Fruit fly (Drosophila melanogaster) whole organism, pupa: Measurements from ENCODE around the gene Cul3.

Experiments
- CG10348 ChIP-seq: fragments of 200-800 bp; sonication (Bioruptor generic); IDR thresholded peaks from 2 replicates; pipeline ENCODE4 v1.3.6; 2022; ENCODE audit warnings: missing biosample characterization, missing genetic modification characterization
- CG12605 ChIP-seq: fragments of 200-800 bp; sonication (Bioruptor generic); IDR thresholded peaks from 2 replicates; pipeline ENCODE4 v1.3.6; 2022; ENCODE audit warnings: missing biosample characterization, missing genetic modification characterization
- CG13204 ChIP-seq: fragments of 200-800 bp; sonication (Bioruptor generic); optimal IDR thresholded peaks from 2 replicates; lab custom pipeline; 2018; ENCODE audit warnings: missing biosample characterization, mild to moderate bottlenecking, missing genetic modification characterization, moderate library complexity
- CG14655 ChIP-seq: fragments of 200-800 bp; sonication (Bioruptor generic); optimal IDR thresholded peaks from 3 replicates; lab custom pipeline; 2017; ENCODE audit warnings: mild to moderate bottlenecking, missing biosample characterization, missing genetic modification reagents, missing genetic modification characterization
- CG15710 ChIP-seq: fragments of 200-800 bp; sonication (Bioruptor generic); optimal IDR thresholded peaks from 2 replicates; lab custom pipeline; 2018; ENCODE audit warnings: missing biosample characterization, mild to moderate bottlenecking, missing genetic modification characterization, moderate library complexity
- CG17806 ChIP-seq: fragments of 200-800 bp; sonication (Bioruptor generic); optimal IDR thresholded peaks from 2 replicates; lab custom pipeline; 2018; ENCODE audit warnings: missing biosample characterization, mild to moderate bottlenecking, missing genetic modification characterization, moderate library complexity
- CG32121 ChIP-seq: fragments of 200-800 bp; sonication (Bioruptor generic); IDR thresholded peaks from 2 replicates; pipeline ENCODE4 v1.3.6; 2022; ENCODE audit warnings: missing biosample characterization, missing genetic modification characterization
- CG34367 ChIP-seq: fragments of 200-800 bp; sonication (Bioruptor generic); optimal IDR thresholded peaks from 2 replicates; lab custom pipeline; 2018; ENCODE audit warnings: missing biosample characterization, mild to moderate bottlenecking, missing genetic modification characterization
- CG4496 ChIP-seq: fragments of 200-800 bp; sonication (Bioruptor generic); IDR thresholded peaks from 3 replicates; pipeline ENCODE4 v1.3.6; 2022; ENCODE audit warnings: missing biosample characterization, missing genetic modification characterization
- CG8159 ChIP-seq: fragments of 200-800 bp; sonication (Bioruptor generic); optimal IDR thresholded peaks from 3 replicates; lab custom pipeline; 2018; ENCODE audit warnings: missing biosample characterization, mild to moderate bottlenecking, missing genetic modification characterization, moderate library complexity
- CG8301 ChIP-seq: fragments of 200-800 bp; sonication (Bioruptor generic); optimal IDR thresholded peaks from 2 replicates; lab custom pipeline; 2018; ENCODE audit warnings: missing biosample characterization, mild to moderate bottlenecking, missing genetic modification characterization
- CG9948 ChIP-seq: fragments of 200-800 bp; sonication (Bioruptor generic); optimal IDR thresholded peaks from 2 replicates; lab custom pipeline; 2018; ENCODE audit warnings: missing biosample characterization, mild to moderate bottlenecking, missing genetic modification characterization, moderate library complexity
- D1 ChIP-seq: fragments of 200-800 bp; sonication (Bioruptor generic); optimal IDR thresholded peaks from 2 replicates; lab custom pipeline; 2018; ENCODE audit warnings: missing biosample characterization, mild to moderate bottlenecking, missing genetic modification characterization, moderate library complexity
- EcR ChIP-seq: fragments of 200-800 bp; sonication (Bioruptor generic); optimal IDR thresholded peaks from 3 replicates; lab custom pipeline; 2019; ENCODE audit warnings: missing biosample characterization, missing genetic modification characterization, mild to moderate bottlenecking, moderate library complexity, missing genetic modification reagents
- Ets98B ChIP-seq: fragments of 200-800 bp; sonication (Bioruptor generic); IDR thresholded peaks from 2 replicates; pipeline ENCODE4 v1.3.6; 2022; ENCODE audit warnings: missing biosample characterization, missing genetic modification characterization
- Pif1A ChIP-seq: fragments of 200-800 bp; sonication (Bioruptor generic); optimal IDR thresholded peaks from 3 replicates; lab custom pipeline; 2016; ENCODE audit warnings: missing biosample characterization, missing genetic modification characterization
- Pif1B ChIP-seq: fragments of 200-800 bp; sonication (Bioruptor generic); optimal IDR thresholded peaks from 3 replicates; lab custom pipeline; 2016; ENCODE audit warnings: missing biosample characterization, missing genetic modification characterization
- Snoo ChIP-seq: fragments of 200-800 bp; sonication (Bioruptor generic); optimal IDR thresholded peaks from 3 replicates; lab custom pipeline; 2017; ENCODE audit warnings: missing biosample characterization, mild to moderate bottlenecking, missing genetic modification characterization, inconsistent platforms
- fd96Ca ChIP-seq: fragments of 200-800 bp; sonication (Bioruptor generic); IDR thresholded peaks from 3 replicates; pipeline ENCODE4 v1.3.6; 2022; ENCODE audit warnings: missing biosample characterization, missing genetic modification characterization
- gl ChIP-seq: fragments of 200-800 bp; sonication (Bioruptor generic); optimal IDR thresholded peaks from 2 replicates; lab custom pipeline; 2018; ENCODE audit warnings: missing biosample characterization, mild to moderate bottlenecking, missing genetic modification characterization
- rn ChIP-seq: fragments of 200-800 bp; sonication (Bioruptor generic); IDR thresholded peaks from 2 replicates; pipeline ENCODE4 v1.3.6; 2022; ENCODE audit warnings: missing biosample characterization, missing genetic modification characterization

Gene Cul3

dm6 chr2L:15271757-15272589, at the start of gene Cul3:
TSS of gene Cul3 (minus strand) at chr2L:15272024.
- no peak for TF ChIP-seq gl
- no peak for TF ChIP-seq CG10348
- no peak for TF ChIP-seq CG34367 (tag; lab: Kevin White, UChicago)
- TF ChIP-seq fd96Ca (GFP tag; lab: Robert Waterston, UW): no peak
- peak; percentile 2 for TF ChIP-seq CG15710 (tag; lab: Kevin White, UChicago)
- TF ChIP-seq CG9948 (tag; lab: Kevin White, UChicago): no peak
- peak; percentile 50 for TF ChIP-seq CG8159 (tag; lab: Kevin White, UChicago)
- TF ChIP-seq CG17806: no peak
- TF ChIP-seq CG12605 (GFP tag; lab: Robert Waterston, UW): no peak
- TF ChIP-seq CG4496: no peak
- no peak for TF ChIP-seq rn (GFP tag; lab: Robert Waterston, UW)
- no peak for TF ChIP-seq CG32121 (GFP tag; lab: Robert Waterston, UW)
- TF ChIP-seq, all 21 proteins: peak for 2

dm6 chr2L:15321408-15321807, 49.6 kb upstream of the Cul3 start:
- TF ChIP-seq Ets98B (GFP tag; lab: Robert Waterston, UW) (0 out of 2 replicates have a peak, but pooled peaks have one; percentile 20), fd96Ca (GFP tag; lab: Robert Waterston, UW) (no peak), CG4496 (no peak), CG15710 (tag; lab: Kevin White, UChicago) (no peak), CG9948 (tag; lab: Kevin White, UChicago) (peak; percentile 6), CG8159 (tag; lab: Kevin White, UChicago) (peak; percentile 23), CG14655 (GFP tag; lab: Kevin White, UChicago) (peak; percentile 61), CG8301 (tag; lab: Kevin White, UChicago) (peak; percentile 60)

dm6 chr2L:15319874-15320273, 48.0 kb upstream of the Cul3 start:
- no peak for TF ChIP-seq CG8159 (tag; lab: Kevin White, UChicago)
- TF ChIP-seq CG14655 (GFP tag; lab: Kevin White, UChicago): no peak
- TF ChIP-seq CG32121 (GFP tag; lab: Robert Waterston, UW): no peak
- TF ChIP-seq CG17806: no peak
- TF ChIP-seq Ets98B (GFP tag; lab: Robert Waterston, UW): no peak
- TF ChIP-seq Pif1B: no peak
- no peak for TF ChIP-seq CG12605 (GFP tag; lab: Robert Waterston, UW)
- TF ChIP-seq CG10348: no peak
- no peak for TF ChIP-seq Pif1A
- TF ChIP-seq CG8301 (tag; lab: Kevin White, UChicago): no peak
- TF ChIP-seq CG9948 (tag; lab: Kevin White, UChicago): no peak
- no peak for TF ChIP-seq gl
- no peak for TF ChIP-seq CG34367 (tag; lab: Kevin White, UChicago)
- no peak for TF ChIP-seq EcR (GFP tag; lab: Kevin White, UChicago)
- no peak for TF ChIP-seq fd96Ca (GFP tag; lab: Robert Waterston, UW)
- no peak for TF ChIP-seq rn (GFP tag; lab: Robert Waterston, UW)
- TF ChIP-seq CG13204 (GFP tag; lab: Kevin White, UChicago): no peak
- no peak for TF ChIP-seq D1

- TF ChIP-seq CG8159 (tag; lab: Kevin White, UChicago): no peak
- TF ChIP-seq Snoo: no peak
- TF ChIP-seq D1: no peak
These were observed 47.4 kb upstream of the Cul3 start for dm6 chr2L:15319208-15319607.

- no peak for TF ChIP-seq CG8301 (tag; lab: Kevin White, UChicago)
- TF ChIP-seq, all 21 proteins: peak for 0
These were observed 47.0 kb upstream of the Cul3 start, which contains the start of gene nht for dm6 chr2L:15318801-15319200. TSS of gene nht (minus strand) at chr2L:15318901.

dm6 chr2L:15316410-15316809, 44.6 kb upstream of the Cul3 start:
- TF ChIP-seq CG9948 (tag; lab: Kevin White, UChicago): no peak
- TF ChIP-seq CG14655 (GFP tag; lab: Kevin White, UChicago): no peak
- TF ChIP-seq Snoo: no peak
- TF ChIP-seq CG8301 (tag; lab: Kevin White, UChicago): no peak

- TF ChIP-seq CG14655 (GFP tag; lab: Kevin White, UChicago) (peak; percentile 21), Pif1A (no peak), CG8159 (tag; lab: Kevin White, UChicago) (peak; percentile 23)
These were observed 43.1 kb upstream of the Cul3 start for dm6 chr2L:15314903-15315302.
